Worm (Caenorhabditis elegans) whole organism, L4 larva: ENCODE measurements around the gene T03F7.6.

ENCODE experiments used
- F26F4.8 ChIP-seq: fragments of 200-800 bp; sonication (Bioruptor generic); conservative IDR thresholded peaks from 2 replicates; pipeline ENCODE4 v1.3.6; 2022; ENCODE audit warnings: missing genetic modification characterization, missing compliant biosample characterization
- F44E2.7 ChIP-seq: fragments of 200-800 bp; sonication (Bioruptor generic); IDR thresholded peaks from 2 replicates; pipeline ENCODE4 v2.1.2; 2022; ENCODE audit warnings: missing genetic modification characterization, missing compliant biosample characterization
- F49E8.2 ChIP-seq: sonication (generic microtip); optimal IDR thresholded peaks from 2 replicates; lab custom pipeline; 2016; ENCODE audit warnings: missing compliant biosample characterization, mild to moderate bottlenecking, missing genetic modification characterization, borderline replicate concordance
- ama-1 ChIP-seq: fragments of 150-350 bp; optimal IDR thresholded peaks from 2 replicates; lab custom pipeline; 2014; ENCODE audit warnings: inconsistent platforms, mixed read lengths
- dmd-6 ChIP-seq: fragments of 200-800 bp; sonication (Bioruptor generic); IDR thresholded peaks from 2 replicates; pipeline ENCODE4 v1.3.6; 2022; ENCODE audit warnings: missing genetic modification reagents, missing genetic modification characterization, missing compliant biosample characterization
- duxl-1 ChIP-seq: sonication (generic microtip); optimal IDR thresholded peaks from 2 replicates; lab custom pipeline; 2016; ENCODE audit warnings: mild to moderate bottlenecking, missing genetic modification characterization, moderate library complexity, missing compliant biosample characterization; ENCODE audit not compliant: poor library complexity
- lsy-2 ChIP-seq, 2 experiments: fragments of 150-350 bp in 1 of 2; sonication (generic microtip) in 1 of 2; optimal IDR thresholded peaks; 2 replicates each; lab custom pipeline; 2014 to 2017; ENCODE audit warnings: missing biosample characterization in 2 of 2, missing genetic modification characterization in 2 of 2
- mep-1 ChIP-seq: fragments of 150-350 bp; sonication (generic microtip); optimal IDR thresholded peaks from 3 replicates; lab custom pipeline; 2014; ENCODE audit warnings: missing biosample characterization, missing genetic modification characterization
- nhr-237 ChIP-seq: sonication (generic microtip); optimal IDR thresholded peaks from 2 replicates; lab custom pipeline; 2017; ENCODE audit warnings: missing biosample characterization, missing genetic modification characterization
- skn-1 ChIP-seq: fragments of 150-350 bp; optimal IDR thresholded peaks from 2 replicates; lab custom pipeline; 2014; ENCODE audit warnings: missing biosample characterization, missing genetic modification characterization
- unc-62 ChIP-seq, 3 experiments: fragments of 150-350 bp in 1 of 3; sonication (generic microtip); optimal IDR thresholded peaks in 2 of 3; peaks in 1 of 3; 1 replicate in 1 of 3; 2 replicates in 2 of 3; lab custom pipeline; 2014 to 2017; ENCODE audit warnings: missing biosample characterization in 3 of 3, missing genetic modification characterization in 3 of 3, missing genetic modification reagents in 3 of 3, missing genotype in 1 of 3

ce11 chrV:11312904-11313303, 18.4 kb downstream of the T03F7.6 start:
- TF ChIP-seq F44E2.7 (GFP tag; lab: Robert Waterston, UW), result no peak
- no peak for TF ChIP-seq F49E8.2 (tag; lab: Kevin White, UChicago)
- TF ChIP-seq skn-1 (tag; lab: Kevin White, UChicago), result no peak
- no peak for TF ChIP-seq F26F4.8
- TF ChIP-seq dmd-6, result no peak
- TF ChIP-seq duxl-1 (tag; lab: Kevin White, UChicago), result no peak
- no peak for TF ChIP-seq lsy-2 (tag; optimal IDR thresholded peaks at IDR 0.05; lab: Kevin White, UChicago)
- no peak for TF ChIP-seq mep-1 (tag; lab: Kevin White, UChicago)
- TF ChIP-seq unc-62 (GFP tag; optimal IDR thresholded peaks at IDR 0.05 in 1 of 2; lab: Kevin White, UChicago), result peak in 1 of 2 experiments; percentile 24
- no peak for TF ChIP-seq unc-62 (tag; optimal IDR thresholded peaks at IDR 0.05; lab: Kevin White, UChicago)
- no peak for TF ChIP-seq nhr-237 (tag; lab: Kevin White, UChicago)
- TF ChIP-seq ama-1, result no peak
